Worm (Caenorhabditis elegans): Measurements from ENCODE around the gene srj-53.

ce11 chrV:741820-742219 lies 47.3 kb upstream of the srj-53 start, which contains the start of gene C05E4.7:
- TF ChIP-seq elt-1 (tag; optimal IDR thresholded peaks at IDR 0.05), result no peak
- no peak for TF ChIP-seq nhr-25 (tag; optimal IDR thresholded peaks at IDR 0.05)
- no peak for TF ChIP-seq ama-1 (optimal IDR thresholded peaks at IDR 0.05)
- TF ChIP-seq ceh-82 (tag; optimal IDR thresholded peaks at IDR 0.05), result no peak
- no peak for TF ChIP-seq lsy-2 (tag; optimal IDR thresholded peaks at IDR 0.05)
- TF ChIP-seq nhr-6 (tag; optimal IDR thresholded peaks at IDR 0.05), result no peak
- no peak for TF ChIP-seq egl-27 (tag; optimal IDR thresholded peaks at IDR 0.05)
- TF ChIP-seq snpc-4 (tag; optimal IDR thresholded peaks at IDR 0.05), result no peak
- no peak for TF ChIP-seq zag-1 (tag; optimal IDR thresholded peaks at IDR 0.05)
- no peak for TF ChIP-seq unc-62 (GFP tag; optimal IDR thresholded peaks at IDR 0.05)
- TF ChIP-seq lin-13 (GFP tag; optimal IDR thresholded peaks at IDR 0.05), result no peak
- no peak for TF ChIP-seq nhr-12 (tag; optimal IDR thresholded peaks at IDR 0.05)
- no peak for TF ChIP-seq ztf-11 (tag; optimal IDR thresholded peaks at IDR 0.05)
- TF ChIP-seq nhr-11 (tag; optimal IDR thresholded peaks at IDR 0.05), result no peak

Data from whole organism, L2 larva.